Fruit fly (Drosophila melanogaster): Measurements from ENCODE around the gene P5CDh2.

DNA sequence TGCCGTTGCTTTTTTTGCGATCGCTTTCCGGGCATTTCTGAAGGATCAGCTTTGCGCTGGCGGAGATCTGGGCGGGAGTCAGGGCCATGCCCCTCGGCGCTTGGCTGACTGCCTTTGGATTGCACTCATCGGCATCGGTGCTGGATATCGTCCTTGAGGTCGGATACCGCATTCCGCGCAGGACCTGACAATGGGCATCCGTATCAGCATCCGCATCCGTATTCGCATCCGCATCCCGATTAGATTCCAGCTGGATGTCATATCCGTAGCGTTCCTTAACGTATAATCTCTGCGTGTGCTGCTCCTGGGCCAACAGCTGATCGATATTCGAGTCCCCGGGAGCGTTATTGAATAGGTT, 22.3 kb upstream of the P5CDh2 start:
- TF ChIP-seq CG9948 (tag; optimal IDR thresholded peaks at IDR 0.05) (no peak), Pif1A (GFP tag; optimal IDR thresholded peaks at IDR 0.05) (no peak)
